Fruit fly (Drosophila melanogaster): ENCODE results near the gene CG5167.

dm6 chr3R:12413274-12413958, 7.1 kb downstream of the CG5167 start, which contains the start of the genes Dip-C and pps:
- TF ChIP-seq inv (GFP tag; IDR thresholded peaks at IDR 0.05; ENCODE audit: partially characterized antibody): peak; percentile 65
- no peak for TF ChIP-seq D19B (GFP tag; optimal IDR thresholded peaks at IDR 0.05)
- TF ChIP-seq unpg (GFP tag; optimal IDR thresholded peaks at IDR 0.05): no peak
- no peak for TF ChIP-seq CG11696 (GFP tag; IDR thresholded peaks at IDR 0.05)
- TF ChIP-seq esg (GFP tag; conservative IDR thresholded peaks at IDR 0.05): no peak
- TF ChIP-seq CG17328 (GFP tag; IDR thresholded peaks at IDR 0.05): no peak
- TF ChIP-seq zen2 (GFP tag; IDR thresholded peaks at IDR 0.05; ENCODE audit: partially characterized antibody): peak; percentile 55; the same call in 2 of the 3 replicates
- no peak for TF ChIP-seq CG10565 (GFP tag; optimal IDR thresholded peaks at IDR 0.05)
- TF ChIP-seq crol (GFP tag; IDR thresholded peaks at IDR 0.05): no peak
- TF ChIP-seq nom (GFP tag; optimal IDR thresholded peaks at IDR 0.05): peak; percentile 43
- no peak for TF ChIP-seq tna (GFP tag; IDR thresholded peaks at IDR 0.05; ENCODE audit: partially characterized antibody)
- no peak for TF ChIP-seq CG2202 (tag; optimal IDR thresholded peaks at IDR 0.05)
- no peak for TF ChIP-seq ase (GFP tag; IDR thresholded peaks at IDR 0.05)

Data from whole organism, embryonic.